Worm (Caenorhabditis elegans) whole organism, late embryonic: ENCODE results near the gene taap-1.

ENCODE experiments used
- C08G9.2 ChIP-seq: sonication (generic microtip); optimal IDR thresholded peaks from 2 replicates; lab custom pipeline; 2016; ENCODE audit warnings: mild to moderate bottlenecking, missing genetic modification characterization, moderate library complexity, missing compliant biosample characterization
- C38D4.7 ChIP-seq: fragments of 200-800 bp; sonication (Bioruptor generic); optimal IDR thresholded peaks from 2 replicates; lab custom pipeline; 2018; ENCODE audit warnings: mild to moderate bottlenecking, missing genetic modification characterization, moderate library complexity, missing compliant biosample characterization
- F13H6.1 ChIP-seq: sonication (generic microtip); optimal IDR thresholded peaks from 2 replicates; lab custom pipeline; 2016; ENCODE audit warnings: missing genetic modification characterization, missing compliant biosample characterization
- K02D7.2 ChIP-seq: sonication (generic microtip); optimal IDR thresholded peaks from 2 replicates; lab custom pipeline; 2017; ENCODE audit warnings: mild to moderate bottlenecking, missing genetic modification characterization, missing compliant biosample characterization
- Y22D7AL.16 ChIP-seq: sonication (generic microtip); optimal IDR thresholded peaks from 2 replicates; lab custom pipeline; 2016; ENCODE audit warnings: missing genetic modification characterization, missing compliant biosample characterization
- ama-1 ChIP-seq: fragments of 150-350 bp; optimal IDR thresholded peaks from 2 replicates; lab custom pipeline; 2014
- ceh-14 ChIP-seq: sonication (generic microtip); optimal IDR thresholded peaks from 2 replicates; lab custom pipeline; 2016; ENCODE audit warnings: missing genotype, missing genetic modification characterization, missing compliant biosample characterization
- ceh-18 ChIP-seq: sonication (generic microtip); optimal IDR thresholded peaks from 2 replicates; lab custom pipeline; 2016; ENCODE audit warnings: missing genetic modification characterization, missing compliant biosample characterization
- ceh-2 ChIP-seq: sonication (generic microtip); optimal IDR thresholded peaks from 2 replicates; lab custom pipeline; 2016; ENCODE audit warnings: missing genotype, missing genetic modification characterization, missing compliant biosample characterization
- ceh-24 ChIP-seq: sonication (generic microtip); optimal IDR thresholded peaks from 2 replicates; lab custom pipeline; 2016; ENCODE audit warnings: mild to moderate bottlenecking, missing genetic modification characterization, missing compliant biosample characterization
- ceh-31 ChIP-seq: sonication (generic microtip); optimal IDR thresholded peaks from 2 replicates; lab custom pipeline; 2016; ENCODE audit warnings: missing genetic modification characterization, missing compliant biosample characterization
- ceh-45 ChIP-seq: fragments of 200-800 bp; sonication (Bioruptor generic); IDR thresholded peaks from 2 replicates; pipeline ENCODE4 v1.3.6; 2022; ENCODE audit warnings: missing genetic modification reagents, missing genetic modification characterization, missing compliant biosample characterization
- ceh-9 ChIP-seq: sonication (generic microtip); optimal IDR thresholded peaks from 2 replicates; lab custom pipeline; 2016; ENCODE audit warnings: mild to moderate bottlenecking, missing genetic modification characterization, inconsistent platforms, missing compliant biosample characterization
- dve-1 ChIP-seq: sonication (generic microtip); optimal IDR thresholded peaks from 2 replicates; lab custom pipeline; 2017; ENCODE audit warnings: antibody characterized with exemption, mild to moderate bottlenecking, missing genetic modification characterization, missing compliant biosample characterization
- elt-2 ChIP-seq: sonication (generic microtip); optimal IDR thresholded peaks from 2 replicates; lab custom pipeline; 2016; ENCODE audit warnings: missing genetic modification reagents, missing genetic modification characterization, missing compliant biosample characterization
- ets-4 ChIP-seq: sonication (generic microtip); optimal IDR thresholded peaks from 2 replicates; lab custom pipeline; 2016; ENCODE audit warnings: missing genetic modification characterization, missing compliant biosample characterization
- gmeb-2 ChIP-seq: sonication (generic microtip); optimal IDR thresholded peaks from 2 replicates; lab custom pipeline; 2016; ENCODE audit warnings: missing genetic modification characterization, inconsistent platforms, missing compliant biosample characterization
- hlh-8 ChIP-seq: sonication (generic microtip); optimal IDR thresholded peaks from 2 replicates; lab custom pipeline; 2016; ENCODE audit warnings: missing genotype, missing genetic modification characterization, missing compliant biosample characterization
- lim-6 ChIP-seq: sonication (generic microtip); optimal IDR thresholded peaks from 2 replicates; lab custom pipeline; 2016; ENCODE audit warnings: missing genetic modification characterization, missing compliant biosample characterization
- madf-2 ChIP-seq: sonication (generic microtip); optimal IDR thresholded peaks from 2 replicates; lab custom pipeline; 2017; ENCODE audit warnings: missing genetic modification characterization, missing compliant biosample characterization
- mec-3 ChIP-seq: sonication (generic microtip); optimal IDR thresholded peaks from 2 replicates; lab custom pipeline; 2016; ENCODE audit warnings: borderline replicate concordance, missing genetic modification characterization, missing compliant biosample characterization
- nfya-1 ChIP-seq: sonication (generic microtip); optimal IDR thresholded peaks from 2 replicates; lab custom pipeline; 2017; ENCODE audit warnings: missing genetic modification characterization, mild to moderate bottlenecking, missing compliant biosample characterization, antibody characterized with exemption, moderate library complexity
- nhr-232 ChIP-seq: sonication (generic microtip); optimal IDR thresholded peaks from 2 replicates; lab custom pipeline; 2016; ENCODE audit warnings: missing genetic modification characterization, missing compliant biosample characterization
- npax-4 ChIP-seq: sonication (generic microtip); optimal IDR thresholded peaks from 2 replicates; lab custom pipeline; 2016; ENCODE audit warnings: missing genetic modification characterization, missing compliant biosample characterization
- odd-2 ChIP-seq: sonication (generic microtip); optimal IDR thresholded peaks from 2 replicates; lab custom pipeline; 2017; ENCODE audit warnings: antibody characterized with exemption, mild to moderate bottlenecking, missing genetic modification characterization, missing compliant biosample characterization
- pag-3 ChIP-seq: sonication (generic microtip); optimal IDR thresholded peaks from 2 replicates; lab custom pipeline; 2016; ENCODE audit warnings: missing compliant biosample characterization, missing genetic modification characterization, borderline replicate concordance
- pros-1 ChIP-seq: fragments of 150-350 bp; optimal IDR thresholded peaks from 2 replicates; lab custom pipeline; 2014; ENCODE audit warnings: missing biosample characterization, missing genetic modification reagents, missing genetic modification characterization
- ref-2 ChIP-seq: sonication (generic microtip); optimal IDR thresholded peaks from 2 replicates; lab custom pipeline; 2016; ENCODE audit warnings: missing genetic modification characterization, missing compliant biosample characterization
- sox-2 ChIP-seq: fragments of 200-800 bp; sonication (Bioruptor generic); IDR thresholded peaks from 2 replicates; pipeline ENCODE4 v1.3.6; 2022; ENCODE audit warnings: missing genetic modification reagents, missing genetic modification characterization, missing compliant biosample characterization
- sox-4 ChIP-seq: sonication (generic microtip); optimal IDR thresholded peaks from 2 replicates; lab custom pipeline; 2017; ENCODE audit warnings: mild to moderate bottlenecking, missing genetic modification characterization, inconsistent platforms, missing compliant biosample characterization
- syd-9 ChIP-seq: sonication (generic microtip); optimal IDR thresholded peaks from 2 replicates; lab custom pipeline; 2016; ENCODE audit warnings: mild to moderate bottlenecking, missing genetic modification characterization, moderate library complexity, missing compliant biosample characterization
- tbx-2 ChIP-seq: sonication (generic microtip); optimal IDR thresholded peaks from 2 replicates; lab custom pipeline; 2016; ENCODE audit warnings: missing genetic modification characterization, missing compliant biosample characterization
- tbx-7 ChIP-seq: sonication (generic microtip); optimal IDR thresholded peaks from 2 replicates; lab custom pipeline; 2016; ENCODE audit warnings: missing genotype, missing genetic modification characterization, missing compliant biosample characterization
- unc-3 ChIP-seq, 2 experiments: fragments of 200-800 bp in 1 of 2; sonication (Bioruptor generic) in 1 of 2; sonication (generic microtip) in 1 of 2; conservative IDR thresholded peaks in 1 of 2; optimal IDR thresholded peaks in 1 of 2; 2 replicates each; pipeline versions ENCODE4 v1.3.6 to Lab custom; 2016 to 2022; ENCODE audit warnings: missing compliant biosample characterization in 2 of 2, missing genetic modification characterization in 2 of 2, missing genetic modification reagents in 1 of 2
- unc-42 ChIP-seq: sonication (generic microtip); optimal IDR thresholded peaks from 2 replicates; lab custom pipeline; 2016; ENCODE audit warnings: missing genotype, missing genetic modification characterization, missing compliant biosample characterization
- unc-55 ChIP-seq: sonication (generic microtip); optimal IDR thresholded peaks from 2 replicates; lab custom pipeline; 2017; ENCODE audit warnings: missing biosample characterization, missing genetic modification reagents, missing genetic modification characterization
- zip-5 ChIP-seq: sonication (generic microtip); optimal IDR thresholded peaks from 2 replicates; lab custom pipeline; 2016; ENCODE audit warnings: missing genetic modification characterization, missing compliant biosample characterization

The taap-1 gene

DNA sequence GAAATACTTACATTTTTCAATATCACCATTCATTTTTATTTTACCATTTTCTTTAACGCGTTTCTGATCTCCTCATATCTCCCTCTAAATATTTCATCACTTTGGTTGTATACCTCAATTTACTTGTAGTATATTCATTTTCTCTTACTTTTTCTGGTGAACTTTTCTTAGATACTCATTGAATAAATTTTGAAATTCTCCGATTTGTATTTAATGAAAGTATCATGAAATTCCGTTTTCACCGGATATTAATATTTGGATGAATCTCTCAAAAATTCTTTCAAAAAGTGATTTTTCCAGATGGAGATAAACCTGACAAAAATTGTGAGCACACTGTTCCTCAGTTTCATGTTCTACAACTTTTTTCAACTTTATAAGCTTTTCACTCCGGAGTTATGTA, 34.5 kb upstream of the taap-1 start, which contains the start of gene T13H5.8:
T13H5.8 (plus strand) TSS at position 301 of the 400 bp plus-strand sequence.
- TF ChIP-seq K02D7.2 (tag; lab: Kevin White, UChicago) (no peak), sox-2 (GFP tag; lab: Robert Waterston, UW) (no peak), mec-3 (tag; lab: Kevin White, UChicago) (no peak), lim-6 (tag; lab: Kevin White, UChicago) (no peak), hlh-8 (tag; lab: Kevin White, UChicago) (no peak), ceh-9 (tag; lab: Kevin White, UChicago) (no peak), F13H6.1 (tag; lab: Kevin White, UChicago) (no peak), unc-3 (GFP tag; conservative IDR thresholded peaks at IDR 0.05; lab: Robert Waterston, UW) (no peak), unc-3 (tag; optimal IDR thresholded peaks at IDR 0.05; lab: Kevin White, UChicago) (no peak), nhr-232 (tag; lab: Kevin White, UChicago) (no peak)

DNA sequence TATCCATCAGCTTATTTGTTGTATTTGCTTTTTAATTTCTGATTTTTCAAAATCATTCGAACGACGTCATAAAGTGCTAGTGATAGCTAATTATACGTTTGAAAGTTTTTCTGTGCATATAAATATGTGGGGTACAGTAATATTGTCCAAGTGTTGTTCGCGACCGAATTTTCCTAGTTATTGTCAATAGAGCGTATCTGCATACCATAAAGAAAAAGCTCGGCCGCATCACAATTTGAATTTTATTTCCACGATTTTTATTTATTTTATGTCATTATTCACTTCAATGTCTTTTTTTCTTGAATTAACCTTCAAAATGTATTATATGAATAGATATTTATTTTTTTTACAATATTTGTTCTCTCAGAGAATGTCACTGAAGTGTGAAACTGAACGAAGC, 33.1 kb upstream of the taap-1 start, which contains the start of gene rnh-2:
rnh-2 (plus strand) TSS at position 368 of the 400 bp plus-strand sequence.
- TF ChIP-seq ceh-24 (tag; lab: Kevin White, UChicago) = no peak
- no peak for TF ChIP-seq ama-1 (lab: Kevin White, UChicago)
- TF ChIP-seq ceh-45 (GFP tag; lab: Robert Waterston, UW) = no peak
- peak; percentile 68 for TF ChIP-seq elt-2 (tag; lab: Kevin White, UChicago)
- no peak for TF ChIP-seq unc-55 (GFP tag; lab: Kevin White, UChicago)
- TF ChIP-seq pag-3 (tag; lab: Kevin White, UChicago) = no peak
- no peak for TF ChIP-seq madf-2 (tag; lab: Kevin White, UChicago)
- peak; percentile 76 for TF ChIP-seq tbx-2 (tag; lab: Kevin White, UChicago)
- peak; percentile 4 for TF ChIP-seq nfya-1 (tag; lab: Kevin White, UChicago)
- no peak for TF ChIP-seq syd-9 (tag; lab: Kevin White, UChicago)
- TF ChIP-seq ceh-31 = peak; percentile 87
- peak; percentile 39 for TF ChIP-seq ceh-14 (tag; lab: Kevin White, UChicago)
- TF ChIP-seq nhr-232 (tag; lab: Kevin White, UChicago) = no peak
- no peak for TF ChIP-seq mec-3 (tag; lab: Kevin White, UChicago)
- TF ChIP-seq Y22D7AL.16 (tag; lab: Kevin White, UChicago) = no peak
- no peak for TF ChIP-seq npax-4 (tag; lab: Kevin White, UChicago)
- peak; percentile 52 for TF ChIP-seq ref-2 (tag; lab: Kevin White, UChicago)
- TF ChIP-seq sox-4 (tag; lab: Kevin White, UChicago) = no peak
- TF ChIP-seq K02D7.2 (tag; lab: Kevin White, UChicago) = no peak
- no peak for TF ChIP-seq C38D4.7
- TF ChIP-seq ceh-18 (tag; lab: Kevin White, UChicago) = no peak
- peak; percentile 37 for TF ChIP-seq hlh-8 (tag; lab: Kevin White, UChicago)
- no peak for TF ChIP-seq pros-1 (tag; lab: Kevin White, UChicago)
- peak; percentile 13 for TF ChIP-seq dve-1 (tag; lab: Kevin White, UChicago)
- peak; percentile 80 for TF ChIP-seq ceh-2 (tag; lab: Kevin White, UChicago)
- peak; percentile 48 for TF ChIP-seq ets-4
- peak; percentile 67 for TF ChIP-seq tbx-7 (tag; lab: Kevin White, UChicago)
- peak; percentile 56 for TF ChIP-seq zip-5 (tag; lab: Kevin White, UChicago)
- peak; percentile 25 for TF ChIP-seq lim-6 (tag; lab: Kevin White, UChicago)
- TF ChIP-seq C08G9.2 (tag; lab: Kevin White, UChicago) = peak; percentile 74
- peak; percentile 29 for TF ChIP-seq unc-42 (tag; lab: Kevin White, UChicago)
- TF ChIP-seq, all 69 proteins: peak for 15

DNA sequence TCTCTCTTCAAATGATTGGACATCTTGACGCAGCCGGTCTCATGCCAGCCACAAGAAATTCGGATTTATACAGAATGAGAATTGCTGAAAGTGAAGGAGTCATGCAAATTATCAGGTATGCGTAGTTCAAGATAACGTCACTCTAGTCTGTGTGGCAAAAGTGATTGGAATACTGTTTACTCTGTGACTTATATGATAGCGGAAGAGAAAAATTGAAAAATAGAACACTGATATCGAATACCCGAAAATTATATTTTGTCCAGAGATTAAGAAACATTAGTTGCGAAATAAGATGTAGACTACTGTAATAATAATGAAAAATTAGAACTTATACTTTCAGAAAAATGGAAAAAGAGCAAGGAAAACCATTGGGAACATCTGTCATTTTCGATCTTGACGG, 31.9 kb upstream of the taap-1 start:
- TF ChIP-seq odd-2 (tag; lab: Kevin White, UChicago) (no peak), dve-1 (tag; lab: Kevin White, UChicago) (no peak), elt-2 (tag; lab: Kevin White, UChicago) (peak; percentile 80), sox-2 (GFP tag; lab: Robert Waterston, UW) (no peak), mec-3 (tag; lab: Kevin White, UChicago) (no peak), ceh-24 (tag; lab: Kevin White, UChicago) (no peak), gmeb-2 (tag; lab: Kevin White, UChicago) (no peak)
